Fruit fly (Drosophila melanogaster) whole organism, embryonic: Measurements from ENCODE around the gene CG7492.

Experiments
- Ada2b ChIP-seq: fragments of 200-800 bp; sonication (Bioruptor generic); IDR thresholded peaks from 2 replicates; pipeline ENCODE4 v1.3.6; 2022; ENCODE audit warnings: missing biosample characterization, missing genetic modification characterization
- Antp ChIP-seq: fragments of 200-800 bp; sonication (Bioruptor generic); optimal IDR thresholded peaks from 3 replicates; lab custom pipeline; 2016; ENCODE audit warnings: missing biosample characterization, missing genetic modification characterization
- Bdp1 ChIP-seq: fragments of 200-800 bp; sonication (Bioruptor generic); optimal IDR thresholded peaks from 3 replicates; lab custom pipeline; 2016; ENCODE audit warnings: missing biosample characterization, missing genetic modification characterization
- CG10565 ChIP-seq: fragments of 200-800 bp; sonication (Bioruptor generic); optimal IDR thresholded peaks from 3 replicates; lab custom pipeline; 2016; ENCODE audit warnings: missing biosample characterization, mild to moderate bottlenecking, missing genetic modification characterization
- CG12659 ChIP-seq: fragments of 200-800 bp; sonication (Bioruptor generic); optimal IDR thresholded peaks from 3 replicates; lab custom pipeline; 2017; ENCODE audit warnings: mild to moderate bottlenecking, missing biosample characterization, missing genetic modification reagents, missing genetic modification characterization
- CG13624 ChIP-seq: fragments of 200-800 bp; sonication (Bioruptor generic); optimal IDR thresholded peaks from 2 replicates; lab custom pipeline; 2016; ENCODE audit warnings: missing biosample characterization, missing genetic modification characterization
- CG14441 ChIP-seq: fragments of 200-800 bp; sonication (Bioruptor generic); IDR thresholded peaks from 2 replicates; pipeline ENCODE4 v1.3.6; 2022; ENCODE audit warnings: missing biosample characterization, missing genetic modification characterization
- CG15514 ChIP-seq: fragments of 200-800 bp; sonication (Bioruptor generic); optimal IDR thresholded peaks from 3 replicates; lab custom pipeline; 2017; ENCODE audit warnings: missing biosample characterization, missing genetic modification characterization, mild to moderate bottlenecking, moderate library complexity, missing genetic modification reagents
- CG16815 ChIP-seq: fragments of 200-800 bp; sonication (Bioruptor generic); optimal IDR thresholded peaks from 3 replicates; lab custom pipeline; 2017; ENCODE audit warnings: missing biosample characterization, mild to moderate bottlenecking, missing genetic modification characterization
- CG18599 ChIP-seq: fragments of 200-800 bp; sonication (Bioruptor generic); optimal IDR thresholded peaks from 3 replicates; lab custom pipeline; 2017; ENCODE audit warnings: missing biosample characterization, missing genetic modification characterization, mild to moderate bottlenecking, moderate library complexity, missing genetic modification reagents
- CG30403 ChIP-seq: fragments of 200-800 bp; sonication (Bioruptor generic); optimal IDR thresholded peaks from 3 replicates; lab custom pipeline; 2016; ENCODE audit warnings: missing biosample characterization, missing genetic modification characterization
- CG3065 ChIP-seq: fragments of 200-800 bp; sonication (Bioruptor generic); optimal IDR thresholded peaks from 2 replicates; lab custom pipeline; 2016; ENCODE audit warnings: missing biosample characterization, missing genetic modification characterization
- CG33213 ChIP-seq: fragments of 200-800 bp; sonication (Bioruptor generic); optimal IDR thresholded peaks from 3 replicates; lab custom pipeline; 2016; ENCODE audit warnings: missing biosample characterization, missing genetic modification characterization
- CG6689 ChIP-seq: fragments of 200-800 bp; sonication (Bioruptor generic); IDR thresholded peaks from 2 replicates; pipeline ENCODE4 v1.3.6; 2022; ENCODE audit warnings: missing biosample characterization, missing genetic modification characterization
- CG6813 ChIP-seq: fragments of 200-800 bp; sonication (Bioruptor generic); optimal IDR thresholded peaks from 2 replicates; lab custom pipeline; 2017; ENCODE audit warnings: missing biosample characterization, missing genetic modification characterization, mild to moderate bottlenecking, moderate library complexity, missing genetic modification reagents
- CG7372 ChIP-seq: fragments of 200-800 bp; sonication (Bioruptor generic); IDR thresholded peaks from 2 replicates; pipeline ENCODE4 v1.3.6; 2022; ENCODE audit warnings: missing biosample characterization, missing genetic modification characterization
- CG7556 ChIP-seq: fragments of 200-800 bp; sonication (Bioruptor generic); optimal IDR thresholded peaks from 2 replicates; lab custom pipeline; 2017; ENCODE audit warnings: missing biosample characterization, mild to moderate bottlenecking, missing genetic modification characterization
- CG9215 ChIP-seq: fragments of 200-800 bp; sonication (Bioruptor generic); IDR thresholded peaks from 2 replicates; pipeline ENCODE4 v1.3.6; 2022; ENCODE audit warnings: missing biosample characterization, missing genetic modification characterization
- Chrac-16 ChIP-seq: fragments of 200-800 bp; sonication (Bioruptor generic); optimal IDR thresholded peaks from 3 replicates; lab custom pipeline; 2016; ENCODE audit warnings: missing biosample characterization, missing genetic modification characterization
- Deaf1 ChIP-seq: fragments of 200-800 bp; optimal IDR thresholded peaks from 3 replicates; lab custom pipeline; 2019; ENCODE audit warnings: missing biosample characterization, mild to moderate bottlenecking, missing genetic modification characterization, moderate library complexity
- Dek ChIP-seq: fragments of 200-800 bp; sonication (Bioruptor generic); optimal IDR thresholded peaks from 3 replicates; lab custom pipeline; 2019; ENCODE audit warnings: missing biosample characterization, mild to moderate bottlenecking, missing genetic modification characterization, moderate library complexity
- Eip74EF ChIP-seq, 2 experiments: fragments of 200-800 bp in 1 of 2; fragments of >200 bp in 1 of 2; sonication (Bioruptor generic) in 1 of 2; optimal IDR thresholded peaks; 2 replicates each; lab custom pipeline; 2017 to 2019; ENCODE audit warnings: missing biosample characterization in 2 of 2, missing genetic modification characterization in 2 of 2, mild to moderate bottlenecking in 1 of 2, moderate library complexity in 1 of 2
- HLH4C ChIP-seq: fragments of 200-800 bp; sonication (Bioruptor generic); IDR thresholded peaks from 3 replicates; pipeline ENCODE4 v1.3.6; 2022; ENCODE audit warnings: missing biosample characterization, missing genetic modification characterization; ENCODE audit not compliant: partially characterized antibody
- Hmx ChIP-seq: fragments of 200-800 bp; sonication (Bioruptor generic); optimal IDR thresholded peaks from 2 replicates; lab custom pipeline; 2016; ENCODE audit warnings: missing biosample characterization, missing genetic modification characterization
- Med ChIP-seq: fragments of 200-800 bp; sonication (Bioruptor generic); peaks from one replicate; lab custom pipeline; 2016; ENCODE audit warnings: missing biosample characterization, missing genetic modification characterization, mild to moderate bottlenecking, inconsistent platforms, moderate library complexity
- Pdp1 ChIP-seq, 2 experiments: fragments of 200-800 bp; sonication (Bioruptor generic); optimal IDR thresholded peaks; 3 replicates each; lab custom pipeline; 2016; ENCODE audit warnings: missing biosample characterization in 2 of 2, missing genetic modification characterization in 2 of 2, mild to moderate bottlenecking in 1 of 2, moderate library complexity in 1 of 2
- Poxn ChIP-seq: fragments of 200-800 bp; sonication (Bioruptor generic); IDR thresholded peaks from 2 replicates; pipeline ENCODE4 v1.3.6; 2022; ENCODE audit warnings: missing biosample characterization, missing genetic modification characterization
- Side ChIP-seq: fragments of 200-800 bp; sonication (Bioruptor generic); optimal IDR thresholded peaks from 2 replicates; lab custom pipeline; 2016; ENCODE audit warnings: missing biosample characterization, missing genetic modification characterization
- Tbp ChIP-seq: fragments of >200 bp; optimal IDR thresholded peaks from 2 replicates; lab custom pipeline; 2018; ENCODE audit warnings: missing biosample characterization, missing genetic modification characterization
- Trl ChIP-seq, 3 experiments: fragments of >200 bp in 2 of 3; fragments of 200-800 bp in 1 of 3; sonication (Bioruptor generic) in 1 of 3; optimal IDR thresholded peaks; 2 replicates in 1 of 3; 3 replicates in 2 of 3; lab custom pipeline; 2016 to 2017; ENCODE audit warnings: missing biosample characterization in 1 of 3, missing genetic modification characterization in 1 of 3
- Usf ChIP-seq: fragments of 200-800 bp; sonication (Bioruptor generic); optimal IDR thresholded peaks from 2 replicates; lab custom pipeline; 2017; ENCODE audit warnings: missing genotype, missing biosample characterization, missing genetic modification characterization
- Vsx1 ChIP-seq: fragments of 200-800 bp; sonication (Bioruptor generic); optimal IDR thresholded peaks from 2 replicates; lab custom pipeline; 2017; ENCODE audit warnings: missing biosample characterization, mild to moderate bottlenecking, missing genetic modification characterization, missing genetic modification reagents
- Xbp1 ChIP-seq: fragments of 200-800 bp; sonication (Bioruptor generic); optimal IDR thresholded peaks from 3 replicates; lab custom pipeline; 2016; ENCODE audit warnings: missing biosample characterization, mild to moderate bottlenecking, missing genetic modification characterization
- chn ChIP-seq: fragments of 200-800 bp; sonication (Bioruptor generic); optimal IDR thresholded peaks from 2 replicates; lab custom pipeline; 2016; ENCODE audit warnings: missing biosample characterization, missing genetic modification characterization
- corto ChIP-seq: fragments of 200-800 bp; sonication (Bioruptor generic); optimal IDR thresholded peaks from 2 replicates; lab custom pipeline; 2016; ENCODE audit warnings: missing biosample characterization, mild to moderate bottlenecking, missing genetic modification characterization, moderate library complexity
- dan ChIP-seq: fragments of 200-800 bp; sonication (Bioruptor generic); IDR thresholded peaks from 2 replicates; pipeline ENCODE4 v1.3.6; 2022; ENCODE audit warnings: missing biosample characterization, missing genetic modification characterization
- dm ChIP-seq: fragments of 200-800 bp; sonication (Bioruptor generic); optimal IDR thresholded peaks from 3 replicates; lab custom pipeline; 2016; ENCODE audit warnings: missing biosample characterization, missing genetic modification characterization
- dmrt11E ChIP-seq: fragments of 200-800 bp; sonication (Bioruptor generic); optimal IDR thresholded peaks from 3 replicates; lab custom pipeline; 2018; ENCODE audit warnings: missing biosample characterization, mild to moderate bottlenecking, missing genetic modification characterization, moderate library complexity
- eve ChIP-seq, 2 experiments: fragments of >200 bp; optimal IDR thresholded peaks; 2 replicates each; lab custom pipeline; 2017; ENCODE audit warnings: missing biosample characterization in 2 of 2, missing genetic modification characterization in 2 of 2
- fd3F ChIP-seq: fragments of 200-800 bp; sonication (Bioruptor generic); optimal IDR thresholded peaks from 2 replicates; lab custom pipeline; 2018; ENCODE audit warnings: missing biosample characterization, mild to moderate bottlenecking, missing genetic modification characterization, moderate library complexity
- fd96Cb ChIP-seq: fragments of 200-800 bp; sonication (Bioruptor generic); optimal IDR thresholded peaks from 2 replicates; lab custom pipeline; 2018; ENCODE audit warnings: missing biosample characterization, mild to moderate bottlenecking, missing genetic modification characterization, moderate library complexity
- lbe ChIP-seq: fragments of 200-800 bp; sonication (Bioruptor generic); optimal IDR thresholded peaks from 2 replicates; lab custom pipeline; 2016; ENCODE audit warnings: missing biosample characterization, mild to moderate bottlenecking, missing genetic modification characterization
- nerfin-2 ChIP-seq: fragments of 200-800 bp; sonication (Bioruptor generic); IDR thresholded peaks from 2 replicates; pipeline ENCODE4 v1.3.6; 2022; ENCODE audit warnings: missing biosample characterization, missing genetic modification characterization; ENCODE audit not compliant: partially characterized antibody
- oc ChIP-seq: fragments of 200-800 bp; sonication (Bioruptor generic); optimal IDR thresholded peaks from 2 replicates; lab custom pipeline; 2018; ENCODE audit warnings: missing biosample characterization, mild to moderate bottlenecking, missing genetic modification characterization, moderate library complexity
- peb ChIP-seq: fragments of 200-800 bp; sonication (Bioruptor generic); IDR thresholded peaks from 2 replicates; pipeline ENCODE4 v1.3.6; 2022; ENCODE audit warnings: missing biosample characterization, missing genetic modification characterization
- sisA ChIP-seq: fragments of 200-800 bp; sonication (Bioruptor generic); IDR thresholded peaks from 2 replicates; pipeline ENCODE4 v1.3.6; 2022; ENCODE audit warnings: missing biosample characterization, missing genetic modification characterization
- slbo ChIP-seq: fragments of 200-800 bp; sonication (Bioruptor generic); IDR thresholded peaks from 2 replicates; pipeline ENCODE4 v1.3.6; 2022; ENCODE audit warnings: missing biosample characterization, missing genetic modification characterization
- slp2 ChIP-seq: fragments of 200-800 bp; sonication (Bioruptor generic); optimal IDR thresholded peaks from 2 replicates; lab custom pipeline; 2016; ENCODE audit warnings: missing biosample characterization, missing genetic modification characterization
- so ChIP-seq: fragments of 200-800 bp; sonication (Bioruptor generic); IDR thresholded peaks from 3 replicates; pipeline ENCODE4 v1.3.6; 2022; ENCODE audit warnings: missing biosample characterization, missing genetic modification characterization
- unpg ChIP-seq: fragments of 200-800 bp; sonication (Bioruptor generic); optimal IDR thresholded peaks from 3 replicates; lab custom pipeline; 2018; ENCODE audit warnings: missing biosample characterization, mild to moderate bottlenecking, missing genetic modification characterization, moderate library complexity

Gene CG7492

dm6 chr3L:7614226-7614625 is 40.3 kb downstream of the CG7492 start (continued):
- TF ChIP-seq peb (GFP tag; lab: Robert Waterston, UW) = 0 out of 2 replicates have a peak, but pooled peaks have one; percentile 28
- TF ChIP-seq CG14441 (GFP tag; lab: Robert Waterston, UW) = peak; percentile 43; the same call in 1 of the 2 replicates
- no peak for TF ChIP-seq dan
- peak; percentile 24 for TF ChIP-seq Side
- TF ChIP-seq Vsx1 (GFP tag; lab: Kevin White, UChicago) = no peak
- peak; percentile 15 for TF ChIP-seq fd3F (GFP tag; lab: Kevin White, UChicago)
- peak; percentile 56 for TF ChIP-seq dmrt11E
- peak; percentile 14 for TF ChIP-seq CG6813 (GFP tag; lab: Kevin White, UChicago)
- peak; percentile 12 for TF ChIP-seq CG16815 (GFP tag; lab: Kevin White, UChicago)
- peak; percentile 57; the same call in 1 of the 2 replicates for TF ChIP-seq CG6689 (GFP tag; lab: Robert Waterston, UW)
- TF ChIP-seq Bdp1 (GFP tag; lab: Kevin White, UChicago) = no peak
- no peak for TF ChIP-seq slp2 (GFP tag; lab: Kevin White, UChicago)
- TF ChIP-seq Hmx (GFP tag; lab: Kevin White, UChicago) = no peak
- peak; percentile 38 for TF ChIP-seq CG30403
- peak; percentile 3 for TF ChIP-seq CG12659 (GFP tag; lab: Kevin White, UChicago)
- peak; percentile 10 for TF ChIP-seq CG7556
- TF ChIP-seq HLH4C = no peak
- peak; percentile 8 for TF ChIP-seq CG13624
- TF ChIP-seq CG3065 (GFP tag; lab: Kevin White, UChicago) = no peak
- peak; percentile 13 for TF ChIP-seq oc (tag; lab: Kevin White, UChicago)
- TF ChIP-seq Tbp (GFP tag; lab: Kevin White, UChicago) = no peak
- TF ChIP-seq Trl (optimal IDR thresholded peaks at IDR 0.05; lab: Kevin White, UChicago) = no peak
- no peak for TF ChIP-seq Trl (GFP tag; optimal IDR thresholded peaks at IDR 0.05; lab: Kevin White, UChicago)
- TF ChIP-seq CG9215 (GFP tag; lab: Robert Waterston, UW) = no peak
- TF ChIP-seq Xbp1 (GFP tag; lab: Kevin White, UChicago) = peak; percentile 43
- TF ChIP-seq Med (GFP tag; lab: Kevin White, UChicago) = peak; percentile 82
- TF ChIP-seq Eip74EF (GFP tag; optimal IDR thresholded peaks at IDR 0.05; lab: Kevin White, UChicago) = no peak
- no peak for TF ChIP-seq Poxn (GFP tag; lab: Robert Waterston, UW)
- TF ChIP-seq fd96Cb = peak; percentile 43
- peak; percentile 39 to 65 for TF ChIP-seq Pdp1 (GFP tag; optimal IDR thresholded peaks at IDR 0.05; lab: Kevin White, UChicago)
- TF ChIP-seq unpg (GFP tag; lab: Kevin White, UChicago) = peak; percentile 63
- TF ChIP-seq lbe (GFP tag; lab: Kevin White, UChicago) = peak; percentile 55
- peak; percentile 57; the same call in 2 of the 3 replicates for TF ChIP-seq so
- TF ChIP-seq CG18599 (GFP tag; lab: Kevin White, UChicago) = peak; percentile 41
- TF ChIP-seq Dek (tag; lab: Kevin White, UChicago) = peak; percentile 13
- peak; percentile 36 for TF ChIP-seq Chrac-16 (GFP tag; lab: Kevin White, UChicago)
- no peak for TF ChIP-seq CG10565 (GFP tag; lab: Kevin White, UChicago)
- TF ChIP-seq Usf (GFP tag; lab: Kevin White, UChicago) = no peak
- no peak for TF ChIP-seq CG33213
- TF ChIP-seq chn (GFP tag; lab: Kevin White, UChicago) = no peak
- peak; percentile 20 for TF ChIP-seq Antp (GFP tag; lab: Kevin White, UChicago)
- peak; percentile 58; the same call in 1 of the 2 replicates for TF ChIP-seq slbo (GFP tag; lab: Robert Waterston, UW)
- TF ChIP-seq Ada2b (GFP tag; lab: Robert Waterston, UW) = peak; percentile 54
- TF ChIP-seq sisA (GFP tag; lab: Robert Waterston, UW) = peak; percentile 51; the same call in 1 of the 2 replicates
- peak; percentile 29 for TF ChIP-seq corto
- TF ChIP-seq eve (GFP tag; optimal IDR thresholded peaks at IDR 0.05; lab: Kevin White, UChicago) = peak in 1 of 2 experiments; percentile 44
- TF ChIP-seq CG15514 (GFP tag; lab: Kevin White, UChicago) = peak; percentile 6
- TF ChIP-seq nerfin-2 = no peak
- peak; percentile 18 for TF ChIP-seq Deaf1 (tag; lab: Kevin White, UChicago)
- TF ChIP-seq CG7372 (GFP tag; lab: Robert Waterston, UW) = peak; percentile 58; the same call in 1 of the 2 replicates
- no peak for TF ChIP-seq dm (GFP tag; lab: Kevin White, UChicago)
